Fruit fly (Drosophila melanogaster): Measurements from ENCODE around the gene verm.

The verm gene

dm6 chr3L:19696073-19696960, 1.3 kb upstream of the verm start:
- TF ChIP-seq ttk (optimal IDR thresholded peaks at IDR 0.05): no peak
- TF ChIP-seq Sin3A (optimal IDR thresholded peaks at IDR 0.05): no peak
- no peak for TF ChIP-seq insv (optimal IDR thresholded peaks at IDR 0.05)
- TF ChIP-seq h (optimal IDR thresholded peaks at IDR 0.05): no peak
- no peak for TF ChIP-seq psq (optimal IDR thresholded peaks at IDR 0.05)
- TF ChIP-seq Myc (optimal IDR thresholded peaks at IDR 0.05): no peak

- TF ChIP-seq h (optimal IDR thresholded peaks at IDR 0.05) (no peak), insv (optimal IDR thresholded peaks at IDR 0.05) (no peak)
Measured at dm6 chr3L:19694156-19694643, 860 bp downstream of the verm start.

dm6 chr3L:19687200-19687687, 7.8 kb downstream of the verm start, which contains the start of the genes CG8765 and Gbeta76C:
Gene CG8765, minus strand, starts transcription at chr3L:19687353.
Gene Gbeta76C, plus strand, starts transcription at chr3L:19687637.
- TF ChIP-seq psq (optimal IDR thresholded peaks at IDR 0.05) (no peak), Sin3A (optimal IDR thresholded peaks at IDR 0.05) (no peak)

- TF ChIP-seq psq (optimal IDR thresholded peaks at IDR 0.05) (no peak), Sin3A (optimal IDR thresholded peaks at IDR 0.05) (no peak), ttk (optimal IDR thresholded peaks at IDR 0.05) (no peak), h (optimal IDR thresholded peaks at IDR 0.05) (no peak), Myc (optimal IDR thresholded peaks at IDR 0.05) (no peak), insv (optimal IDR thresholded peaks at IDR 0.05) (no peak)
Measured at dm6 chr3L:19683520-19683919, 11.5 kb downstream of the verm start.

- TF ChIP-seq insv (optimal IDR thresholded peaks at IDR 0.05) (no peak), ttk (optimal IDR thresholded peaks at IDR 0.05) (no peak), psq (optimal IDR thresholded peaks at IDR 0.05) (no peak), Myc (optimal IDR thresholded peaks at IDR 0.05) (no peak), Sin3A (optimal IDR thresholded peaks at IDR 0.05) (no peak), h (optimal IDR thresholded peaks at IDR 0.05) (no peak)
Measured at dm6 chr3L:19682902-19683301, 12.2 kb downstream of the verm start.

dm6 chr3L:19676050-19676449, 19.0 kb downstream of the verm start:
- TF ChIP-seq Sin3A (optimal IDR thresholded peaks at IDR 0.05) (no peak), Myc (optimal IDR thresholded peaks at IDR 0.05) (no peak), psq (optimal IDR thresholded peaks at IDR 0.05) (no peak), insv (optimal IDR thresholded peaks at IDR 0.05) (no peak), h (optimal IDR thresholded peaks at IDR 0.05) (no peak)

dm6 chr3L:19674317-19674716, 20.7 kb downstream of the verm start:
- TF ChIP-seq insv (optimal IDR thresholded peaks at IDR 0.05) (no peak), psq (optimal IDR thresholded peaks at IDR 0.05) (no peak), Sin3A (optimal IDR thresholded peaks at IDR 0.05) (no peak), Myc (optimal IDR thresholded peaks at IDR 0.05) (no peak), ttk (optimal IDR thresholded peaks at IDR 0.05) (no peak), h (optimal IDR thresholded peaks at IDR 0.05) (no peak)

- no peak for TF ChIP-seq Myc (optimal IDR thresholded peaks at IDR 0.05)
- TF ChIP-seq h (optimal IDR thresholded peaks at IDR 0.05): no peak
- TF ChIP-seq ttk (optimal IDR thresholded peaks at IDR 0.05): no peak
- no peak for TF ChIP-seq Sin3A (optimal IDR thresholded peaks at IDR 0.05)
- no peak for TF ChIP-seq psq (optimal IDR thresholded peaks at IDR 0.05)
- no peak for TF ChIP-seq insv (optimal IDR thresholded peaks at IDR 0.05)
Measured at dm6 chr3L:19670492-19670891, 24.6 kb downstream of the verm start.

- TF ChIP-seq Myc (optimal IDR thresholded peaks at IDR 0.05) (no peak), h (optimal IDR thresholded peaks at IDR 0.05) (no peak), Sin3A (optimal IDR thresholded peaks at IDR 0.05) (no peak), ttk (optimal IDR thresholded peaks at IDR 0.05) (no peak), psq (optimal IDR thresholded peaks at IDR 0.05) (no peak), insv (optimal IDR thresholded peaks at IDR 0.05) (no peak)
Measured at dm6 chr3L:19665059-19665626, 29.9 kb downstream of the verm start.

dm6 chr3L:19663605-19664230, 31.3 kb downstream of the verm start, which contains the start of gene tey:
Gene tey, minus strand, starts transcription at chr3L:19664104.
- TF ChIP-seq Myc (optimal IDR thresholded peaks at IDR 0.05): no peak
- no peak for TF ChIP-seq Sin3A (optimal IDR thresholded peaks at IDR 0.05)
- no peak for TF ChIP-seq psq (optimal IDR thresholded peaks at IDR 0.05)
- no peak for TF ChIP-seq ttk (optimal IDR thresholded peaks at IDR 0.05)

- no peak for TF ChIP-seq insv (optimal IDR thresholded peaks at IDR 0.05)
- no peak for TF ChIP-seq Myc (optimal IDR thresholded peaks at IDR 0.05)
- no peak for TF ChIP-seq h (optimal IDR thresholded peaks at IDR 0.05)
- TF ChIP-seq psq (optimal IDR thresholded peaks at IDR 0.05): no peak
- TF ChIP-seq Sin3A (optimal IDR thresholded peaks at IDR 0.05): no peak
- no peak for TF ChIP-seq ttk (optimal IDR thresholded peaks at IDR 0.05)
Measured at dm6 chr3L:19662892-19663291, 32.2 kb downstream of the verm start.

- TF ChIP-seq insv (optimal IDR thresholded peaks at IDR 0.05) (no peak), Sin3A (optimal IDR thresholded peaks at IDR 0.05) (no peak), psq (optimal IDR thresholded peaks at IDR 0.05) (no peak), Myc (optimal IDR thresholded peaks at IDR 0.05) (no peak), ttk (optimal IDR thresholded peaks at IDR 0.05) (no peak), h (optimal IDR thresholded peaks at IDR 0.05) (no peak)
Measured at dm6 chr3L:19655923-19656322, 39.1 kb downstream of the verm start.

All from Kc167 (cell line).